Fruit fly (Drosophila melanogaster): ENCODE measurements around the gene CG4098.

The CG4098 gene

DNA sequence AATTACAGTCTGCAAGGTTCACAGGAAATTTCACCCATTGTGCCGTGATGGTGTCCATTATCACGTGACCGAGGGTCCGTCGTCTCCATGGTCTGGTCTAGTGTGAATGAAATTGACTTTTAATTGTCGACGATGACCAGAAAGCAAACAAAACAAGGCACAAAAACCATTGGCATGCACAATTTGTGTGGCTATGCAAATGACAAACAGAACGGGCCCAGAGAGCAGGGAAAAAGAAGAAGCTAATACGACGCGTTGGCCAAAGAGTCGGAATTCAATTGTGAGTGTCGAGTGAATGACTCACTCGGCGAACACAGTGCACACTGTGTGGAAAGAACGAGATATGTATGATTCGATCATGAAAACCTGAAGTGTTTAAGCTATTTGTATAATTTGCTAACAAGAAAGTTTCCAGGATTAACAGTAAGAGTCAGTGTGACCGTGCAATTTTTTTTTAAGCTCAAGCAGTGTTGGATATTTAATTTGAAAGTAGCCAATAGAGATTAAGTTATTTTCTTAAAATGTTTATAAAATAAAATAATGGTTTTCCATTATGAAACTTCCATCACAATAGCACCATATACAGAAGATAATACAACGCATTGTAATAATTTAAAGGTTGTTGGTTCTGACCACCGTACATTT lies 26.5 kb upstream of the CG4098 start (continued):
- TF ChIP-seq CG12659 (GFP tag; optimal IDR thresholded peaks at IDR 0.05) (peak; percentile 12), CG10959 (GFP tag; IDR thresholded peaks at IDR 0.05) (no peak), pzg (GFP tag; optimal IDR thresholded peaks at IDR 0.05) (no peak), tio (GFP tag; optimal IDR thresholded peaks at IDR 0.05) (peak; percentile 6), lilli (GFP tag; optimal IDR thresholded peaks at IDR 0.05) (peak; percentile 37), CG5180 (GFP tag; optimal IDR thresholded peaks at IDR 0.05) (no peak), CG4617 (GFP tag; optimal IDR thresholded peaks at IDR 0.05; ENCODE audit: borderline replicate concordance) (no peak), fu2 (GFP tag; optimal IDR thresholded peaks at IDR 0.05) (no peak), Camta (GFP tag; optimal IDR thresholded peaks at IDR 0.05) (no peak), Doc2 (GFP tag; IDR thresholded peaks at IDR 0.05) (no peak), so (GFP tag; IDR thresholded peaks at IDR 0.05) (no peak), maf-S (GFP tag; optimal IDR thresholded peaks at IDR 0.05) (no peak), CG12391 (tag; optimal IDR thresholded peaks at IDR 0.05) (peak; percentile 37), Dad (GFP tag; optimal IDR thresholded peaks at IDR 0.05) (no peak), CG8944 (GFP tag; optimal IDR thresholded peaks at IDR 0.05) (no peak), MESR4 (GFP tag; optimal IDR thresholded peaks at IDR 0.05) (no peak), CG10209 (GFP tag; optimal IDR thresholded peaks at IDR 0.05) (peak; percentile 25), chm (GFP tag; IDR thresholded peaks at IDR 0.05) (no peak), CG6791 (GFP tag; IDR thresholded peaks at IDR 0.05; ENCODE audit: partially characterized antibody) (no peak), schlank (tag; optimal IDR thresholded peaks at IDR 0.05) (no peak), ken (GFP tag; IDR thresholded peaks at IDR 0.05) (no peak; the same call in 2 of the 3 replicates), Kr (GFP tag; optimal IDR thresholded peaks at IDR 0.05) (no peak), CG2120 (GFP tag; optimal IDR thresholded peaks at IDR 0.05) (peak; percentile 4), CrebB (tag; optimal IDR thresholded peaks at IDR 0.05) (no peak), CG8388 (GFP tag; optimal IDR thresholded peaks at IDR 0.05) (peak; percentile 22), aop (GFP tag; IDR thresholded peaks at IDR 0.05) (no peak), hkb (optimal IDR thresholded peaks at IDR 0.05) (no peak), hkb (GFP tag; IDR thresholded peaks at IDR 0.05) (no peak), fd96Cb (tag; optimal IDR thresholded peaks at IDR 0.05) (peak; percentile 21), dysf (GFP tag; IDR thresholded peaks at IDR 0.05) (peak; percentile 48; the same call in 1 of the 3 replicates), CG34224 (GFP tag; IDR thresholded peaks at IDR 0.05; ENCODE audit: partially characterized antibody) (no peak), bbx (GFP tag; IDR thresholded peaks at IDR 0.05; ENCODE audit: partially characterized antibody) (no peak), CG10979 (tag; optimal IDR thresholded peaks at IDR 0.05) (peak; percentile 49), sc (optimal IDR thresholded peaks at IDR 0.05) (no peak), sc (GFP tag; optimal IDR thresholded peaks at IDR 0.05) (no peak), CG1529 (GFP tag; optimal IDR thresholded peaks at IDR 0.05) (peak; percentile 8), CG11456 (GFP tag; IDR thresholded peaks at IDR 0.05) (no peak), CG17359 (tag; optimal IDR thresholded peaks at IDR 0.05) (peak; percentile 15), CG18262 (tag; optimal IDR thresholded peaks at IDR 0.05) (peak; percentile 64), CG8281 (tag; optimal IDR thresholded peaks at IDR 0.05) (no peak), CG8924 (tag; optimal IDR thresholded peaks at IDR 0.05) (peak; percentile 30), pb (GFP tag; optimal IDR thresholded peaks at IDR 0.05) (no peak), h (optimal IDR thresholded peaks at IDR 0.05) (no peak), YL-1 (GFP tag; optimal IDR thresholded peaks at IDR 0.05) (no peak), Oli (tag; optimal IDR thresholded peaks at IDR 0.05) (peak; percentile 38), CG9727 (GFP tag; optimal IDR thresholded peaks at IDR 0.05) (peak; percentile 16), nmo (GFP tag; optimal IDR thresholded peaks at IDR 0.05) (peak; percentile 51), Mrtf (GFP tag; IDR thresholded peaks at IDR 0.05) (0 out of 3 replicates have a peak, but pooled peaks have one; percentile 18), Hsf (GFP tag; optimal IDR thresholded peaks at IDR 0.05) (peak; percentile 29), CG15269 (tag; optimal IDR thresholded peaks at IDR 0.05) (peak; percentile 44)
